Worm (Caenorhabditis elegans): ENCODE results near the gene F44E5.17.
A peak's percentile ranks its signal among the peaks of the same experiment; 100 is the strongest.

Gene F44E5.17

ce11 chrII:11748494-11748893 lies at the start of gene F44E5.17, which contains the start of gene gpb-1:
Gene F44E5.17 (minus strand): TSS chrII:11748594.
Gene gpb-1 (minus strand): TSS chrII:11748611.
- TF ChIP-seq pqm-1 (tag; optimal IDR thresholded peaks at IDR 0.05): no peak
- TF ChIP-seq fax-1 (tag; optimal IDR thresholded peaks at IDR 0.05): no peak
- TF ChIP-seq ahr-1 (tag; optimal IDR thresholded peaks at IDR 0.05): no peak
- TF ChIP-seq gmeb-2 (tag; optimal IDR thresholded peaks at IDR 0.05): no peak
- TF ChIP-seq nfya-1 (tag; optimal IDR thresholded peaks at IDR 0.05): no peak
- TF ChIP-seq pat-9 (tag; optimal IDR thresholded peaks at IDR 0.05): no peak
- no peak for TF ChIP-seq ceh-48 (tag; optimal IDR thresholded peaks at IDR 0.05)
- TF ChIP-seq ets-4 (tag; optimal IDR thresholded peaks at IDR 0.05): no peak

DNA sequence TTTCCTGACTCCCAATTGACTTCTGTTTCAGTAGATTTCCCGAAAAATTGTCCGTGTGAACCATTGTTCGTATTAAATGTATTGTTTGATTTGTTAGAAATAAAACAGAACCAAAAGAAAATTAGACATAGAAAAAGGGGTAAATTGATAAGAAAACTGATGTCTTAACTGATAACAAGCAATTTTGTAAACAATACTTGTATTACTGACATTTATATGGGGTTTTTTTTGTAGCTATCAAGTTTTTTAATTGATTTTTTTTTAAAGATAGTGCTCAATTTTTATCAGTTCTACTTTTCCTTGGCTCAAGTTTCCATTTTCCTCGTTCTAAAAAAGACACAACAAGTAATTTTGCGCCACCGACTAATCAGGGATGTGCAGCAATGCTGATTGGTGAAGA lies 48.8 kb upstream of the F44E5.17 start:
- peak; percentile 80 for TF ChIP-seq elt-2 (tag; optimal IDR thresholded peaks at IDR 0.05)
- TF ChIP-seq elt-4 (tag; optimal IDR thresholded peaks at IDR 0.05): no peak

DNA sequence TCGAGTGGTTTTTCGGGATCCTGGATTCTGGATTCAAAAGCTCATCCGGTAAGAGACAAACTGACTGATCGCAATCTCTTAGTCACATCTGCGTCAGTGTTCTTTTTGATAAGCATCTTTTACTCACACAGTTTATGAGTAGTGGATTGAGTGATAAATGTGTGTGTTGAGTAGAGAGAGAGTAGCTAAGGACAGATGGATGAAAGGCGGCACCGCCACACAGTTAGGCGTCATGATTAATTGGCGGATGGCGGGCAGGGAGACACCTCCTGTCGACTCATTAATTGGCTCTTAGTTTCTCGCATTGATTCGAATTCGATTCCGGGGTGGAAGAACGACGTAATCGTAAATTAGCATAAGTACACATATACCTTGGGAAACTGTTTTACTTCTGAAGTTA lies 46.0 kb upstream of the F44E5.17 start:
- TF ChIP-seq ets-4 (tag; optimal IDR thresholded peaks at IDR 0.05) (no peak), hlh-15 (tag; optimal IDR thresholded peaks at IDR 0.05) (no peak), K09A11.1 (tag; optimal IDR thresholded peaks at IDR 0.05; ENCODE audit: insufficient read depth) (no peak)

DNA sequence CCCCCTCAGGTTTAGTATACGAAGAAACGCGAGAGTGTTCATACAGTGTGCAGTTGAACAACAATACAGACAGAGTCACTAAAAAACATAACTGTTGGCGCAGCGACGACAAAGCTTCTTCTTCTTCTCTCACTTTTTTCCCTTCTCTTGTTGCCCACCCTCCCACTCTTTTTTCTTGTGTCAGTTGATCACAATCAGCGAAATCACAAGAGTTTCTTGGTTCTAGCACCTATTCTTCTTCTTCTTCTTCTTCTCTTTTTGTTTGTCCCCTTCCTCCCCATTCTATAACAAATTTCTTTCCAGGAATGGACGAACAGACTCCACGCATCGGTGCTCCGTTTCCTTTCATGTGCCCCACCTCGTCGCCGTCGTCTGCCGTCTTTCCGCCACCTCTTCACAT lies 42.1 kb upstream of the F44E5.17 start, which contains the start of gene F43G6.4:
Gene F43G6.4 (plus strand): TSS at position 301 of the 400 bp plus-strand sequence.
- TF ChIP-seq tbx-2 (tag; optimal IDR thresholded peaks at IDR 0.05) (no peak), lin-11 (tag; optimal IDR thresholded peaks at IDR 0.05) (no peak), C38D4.7 (GFP tag; optimal IDR thresholded peaks at IDR 0.05) (no peak), ceh-18 (tag; optimal IDR thresholded peaks at IDR 0.05) (no peak), hlh-15 (tag; optimal IDR thresholded peaks at IDR 0.05) (no peak), ceh-48 (tag; optimal IDR thresholded peaks at IDR 0.05) (no peak), madf-2 (tag; optimal IDR thresholded peaks at IDR 0.05) (no peak), nhr-11 (tag; optimal IDR thresholded peaks at IDR 0.05) (no peak), sox-4 (tag; optimal IDR thresholded peaks at IDR 0.05) (no peak), sdc-2 (tag; optimal IDR thresholded peaks at IDR 0.05) (no peak), hlh-13 (GFP tag; optimal IDR thresholded peaks at IDR 0.05) (no peak), hlh-8 (tag; optimal IDR thresholded peaks at IDR 0.05) (no peak), rnt-1 (tag; optimal IDR thresholded peaks at IDR 0.05) (no peak), unc-42 (tag; optimal IDR thresholded peaks at IDR 0.05) (no peak)

ce11 chrII:11788025-11788424 lies 39.6 kb upstream of the F44E5.17 start:
- TF ChIP-seq dve-1 (tag; optimal IDR thresholded peaks at IDR 0.05) (no peak), tbx-2 (tag; optimal IDR thresholded peaks at IDR 0.05) (no peak), pha-2 (tag; optimal IDR thresholded peaks at IDR 0.05) (no peak), che-1 (tag; optimal IDR thresholded peaks at IDR 0.05) (no peak), T23F11.4 (GFP tag; optimal IDR thresholded peaks at IDR 0.05) (no peak), elt-2 (tag; optimal IDR thresholded peaks at IDR 0.05) (no peak), rnt-1 (tag; optimal IDR thresholded peaks at IDR 0.05) (no peak), C08G9.2 (tag; optimal IDR thresholded peaks at IDR 0.05) (no peak), madf-2 (tag; optimal IDR thresholded peaks at IDR 0.05) (no peak), ref-2 (tag; optimal IDR thresholded peaks at IDR 0.05) (no peak), pha-4 (tag; optimal IDR thresholded peaks at IDR 0.05) (no peak), ceh-48 (tag; optimal IDR thresholded peaks at IDR 0.05) (no peak)

ce11 chrII:11782493-11782892 lies 34.1 kb upstream of the F44E5.17 start, which contains the start of gene F43G6.16:
Gene F43G6.16 (minus strand): TSS chrII:11782633.
- TF ChIP-seq tbx-2 (tag; optimal IDR thresholded peaks at IDR 0.05) (no peak), pax-1 (tag; optimal IDR thresholded peaks at IDR 0.05) (peak; percentile 85), dmd-4 (tag; optimal IDR thresholded peaks at IDR 0.05; ENCODE audit: borderline replicate concordance) (no peak)
